Fruit fly (Drosophila melanogaster) whole organism, embryonic: ENCODE data around the gene CG5334.

Experiments used
- Abd-B ChIP-seq: fragments of 200-800 bp; sonication (Bioruptor generic); optimal IDR thresholded peaks from 2 replicates; lab custom pipeline; 2018; ENCODE audit warnings: missing biosample characterization, mild to moderate bottlenecking, missing genetic modification characterization, moderate library complexity
- CG10366 ChIP-seq: fragments of 200-800 bp; sonication (Bioruptor generic); IDR thresholded peaks from 2 replicates; pipeline ENCODE4 v1.3.6; 2022; ENCODE audit warnings: missing biosample characterization, missing genetic modification characterization
- CG11398 ChIP-seq: fragments of 200-800 bp; sonication (Bioruptor generic); optimal IDR thresholded peaks from 2 replicates; lab custom pipeline; 2016; ENCODE audit warnings: missing biosample characterization, missing genetic modification characterization
- CG11504 ChIP-seq: fragments of 200-800 bp; sonication (Bioruptor generic); optimal IDR thresholded peaks from 3 replicates; lab custom pipeline; 2019; ENCODE audit warnings: missing biosample characterization, mild to moderate bottlenecking, missing genetic modification characterization, moderate library complexity
- CG11695 ChIP-seq: fragments of 200-800 bp; sonication (Bioruptor generic); IDR thresholded peaks from 3 replicates; pipeline ENCODE4 v1.3.6; 2022; ENCODE audit warnings: missing biosample characterization, missing genetic modification characterization
- CG13894 ChIP-seq: fragments of 200-800 bp; sonication (Bioruptor generic); optimal IDR thresholded peaks from 3 replicates; lab custom pipeline; 2018; ENCODE audit warnings: missing biosample characterization, mild to moderate bottlenecking, missing genetic modification characterization, moderate library complexity
- CG15601 ChIP-seq: fragments of 200-800 bp; sonication (Bioruptor generic); optimal IDR thresholded peaks from 3 replicates; lab custom pipeline; 2019; ENCODE audit warnings: missing biosample characterization, mild to moderate bottlenecking, missing genetic modification characterization, moderate library complexity
- CG1603 ChIP-seq: fragments of 200-800 bp; sonication (Bioruptor generic); optimal IDR thresholded peaks from 2 replicates; lab custom pipeline; 2019; ENCODE audit warnings: missing biosample characterization, mild to moderate bottlenecking, missing genetic modification characterization, moderate library complexity
- CG16863 ChIP-seq: fragments of 200-800 bp; sonication (Bioruptor generic); optimal IDR thresholded peaks from 3 replicates; lab custom pipeline; 2016; ENCODE audit warnings: missing biosample characterization, missing genetic modification characterization
- CG17328 ChIP-seq: fragments of 200-800 bp; sonication (Bioruptor generic); IDR thresholded peaks from 2 replicates; pipeline ENCODE4 v1.3.6; 2022; ENCODE audit warnings: missing biosample characterization, missing genetic modification characterization
- CG2889 ChIP-seq: fragments of 200-800 bp; sonication (Bioruptor generic); IDR thresholded peaks from 3 replicates; pipeline ENCODE4 v1.3.6; 2022; ENCODE audit warnings: missing biosample characterization, missing genetic modification characterization
- CG30403 ChIP-seq: fragments of 200-800 bp; sonication (Bioruptor generic); optimal IDR thresholded peaks from 3 replicates; lab custom pipeline; 2016; ENCODE audit warnings: missing biosample characterization, missing genetic modification characterization
- CG34376 ChIP-seq: fragments of 200-800 bp; sonication (Bioruptor generic); optimal IDR thresholded peaks from 2 replicates; lab custom pipeline; 2018; ENCODE audit warnings: missing biosample characterization, mild to moderate bottlenecking, missing genetic modification characterization
- CG34422 ChIP-seq: fragments of 200-800 bp; sonication (Bioruptor generic); IDR thresholded peaks from 3 replicates; pipeline ENCODE4 v1.3.6; 2022; ENCODE audit warnings: missing biosample characterization, missing genetic modification characterization
- CG3995 ChIP-seq: fragments of 200-800 bp; sonication (Bioruptor generic); optimal IDR thresholded peaks from 3 replicates; lab custom pipeline; 2016; ENCODE audit warnings: missing biosample characterization, missing genetic modification characterization
- CG4328 ChIP-seq: fragments of 200-800 bp; sonication (Bioruptor generic); optimal IDR thresholded peaks from 3 replicates; lab custom pipeline; 2017; ENCODE audit warnings: missing biosample characterization, missing genetic modification reagents, missing genetic modification characterization
- CG4730 ChIP-seq: fragments of 200-800 bp; sonication (Bioruptor generic); IDR thresholded peaks from 2 replicates; pipeline ENCODE4 v1.3.6; 2022; ENCODE audit warnings: missing biosample characterization, missing genetic modification characterization
- CG5245 ChIP-seq: fragments of 200-800 bp; sonication (Bioruptor generic); optimal IDR thresholded peaks from 3 replicates; lab custom pipeline; 2016; ENCODE audit warnings: missing biosample characterization, missing genetic modification characterization
- CG6791 ChIP-seq: fragments of 200-800 bp; sonication (Bioruptor generic); IDR thresholded peaks from 3 replicates; pipeline ENCODE4 v1.3.6; 2022; ENCODE audit warnings: missing biosample characterization, missing genetic modification characterization; ENCODE audit not compliant: partially characterized antibody
- CG8290 ChIP-seq, 3 experiments: fragments of 200-800 bp; sonication (Bioruptor generic); optimal IDR thresholded peaks; 2 replicates each; lab custom pipeline; 2016 to 2019; ENCODE audit warnings: missing biosample characterization in 3 of 3, missing genetic modification characterization in 3 of 3, mild to moderate bottlenecking in 2 of 3, moderate library complexity in 1 of 3
- CG8359 ChIP-seq: fragments of 200-800 bp; sonication (Bioruptor generic); optimal IDR thresholded peaks from 2 replicates; lab custom pipeline; 2017; ENCODE audit warnings: missing biosample characterization, mild to moderate bottlenecking, missing genetic modification characterization, borderline replicate concordance
- CG9876 ChIP-seq: fragments of 200-800 bp; sonication (Bioruptor generic); optimal IDR thresholded peaks from 2 replicates; lab custom pipeline; 2016; ENCODE audit warnings: missing biosample characterization, missing genetic modification characterization
- Fer1 ChIP-seq: fragments of 200-800 bp; sonication (Bioruptor generic); optimal IDR thresholded peaks from 2 replicates; lab custom pipeline; 2017; ENCODE audit warnings: missing biosample characterization, mild to moderate bottlenecking, missing genetic modification characterization
- HLH54F ChIP-seq: fragments of 200-800 bp; sonication (Bioruptor generic); optimal IDR thresholded peaks from 3 replicates; lab custom pipeline; 2016; ENCODE audit warnings: missing biosample characterization, missing genetic modification characterization
- Hr51 ChIP-seq, 2 experiments: fragments of 200-800 bp; sonication (Bioruptor generic); optimal IDR thresholded peaks; 2 replicates in 1 of 2; 3 replicates in 1 of 2; lab custom pipeline; 2016 to 2018; ENCODE audit warnings: missing biosample characterization in 2 of 2, missing genetic modification characterization in 2 of 2, mild to moderate bottlenecking in 1 of 2, moderate library complexity in 1 of 2
- Med ChIP-seq: fragments of 200-800 bp; sonication (Bioruptor generic); peaks from one replicate; lab custom pipeline; 2016; ENCODE audit warnings: missing biosample characterization, missing genetic modification characterization, mild to moderate bottlenecking, inconsistent platforms, moderate library complexity
- NC2β ChIP-seq: fragments of 200-800 bp; sonication (Bioruptor generic); optimal IDR thresholded peaks from 2 replicates; lab custom pipeline; 2016; ENCODE audit warnings: missing biosample characterization, missing genetic modification characterization
- Spps ChIP-seq: fragments of 200-800 bp; sonication (Bioruptor generic); optimal IDR thresholded peaks from 2 replicates; lab custom pipeline; 2018; ENCODE audit warnings: missing biosample characterization, mild to moderate bottlenecking, missing genetic modification characterization
- dmrt11E ChIP-seq: fragments of 200-800 bp; sonication (Bioruptor generic); optimal IDR thresholded peaks from 3 replicates; lab custom pipeline; 2018; ENCODE audit warnings: missing biosample characterization, mild to moderate bottlenecking, missing genetic modification characterization, moderate library complexity
- eve ChIP-seq, 2 experiments: fragments of >200 bp; optimal IDR thresholded peaks; 2 replicates each; lab custom pipeline; 2017; ENCODE audit warnings: missing biosample characterization in 2 of 2, missing genetic modification characterization in 2 of 2
- fru ChIP-seq: fragments of >200 bp; optimal IDR thresholded peaks from 2 replicates; lab custom pipeline; 2017
- gfzf ChIP-seq: fragments of 200-800 bp; sonication (Bioruptor generic); optimal IDR thresholded peaks from 2 replicates; lab custom pipeline; 2016; ENCODE audit warnings: missing biosample characterization, mild to moderate bottlenecking, missing genetic modification characterization, moderate library complexity
- gsb-n ChIP-seq: fragments of 200-800 bp; sonication (Bioruptor generic); optimal IDR thresholded peaks from 3 replicates; lab custom pipeline; 2018; ENCODE audit warnings: missing biosample characterization, mild to moderate bottlenecking, missing genetic modification characterization
- hbn ChIP-seq: fragments of 200-800 bp; sonication (Bioruptor generic); IDR thresholded peaks from 2 replicates; pipeline ENCODE4 v1.3.6; 2022; ENCODE audit warnings: missing biosample characterization, missing genetic modification characterization; ENCODE audit not compliant: partially characterized antibody
- ind ChIP-seq: fragments of 200-800 bp; sonication (Bioruptor generic); optimal IDR thresholded peaks from 3 replicates; lab custom pipeline; 2016; ENCODE audit warnings: missing biosample characterization, missing genetic modification characterization
- insv ChIP-seq, 2 experiments: fragments of 200-800 bp; sonication (Bioruptor generic); optimal IDR thresholded peaks; 3 replicates each; lab custom pipeline; 2016 to 2018; ENCODE audit warnings: missing biosample characterization in 2 of 2, missing genetic modification characterization in 2 of 2
- inv ChIP-seq: fragments of 200-800 bp; sonication (Bioruptor generic); IDR thresholded peaks from 2 replicates; pipeline ENCODE4 v1.3.6; 2022; ENCODE audit warnings: missing biosample characterization, missing genetic modification characterization; ENCODE audit not compliant: partially characterized antibody
- jing ChIP-seq: fragments of 200-800 bp; sonication (Bioruptor generic); optimal IDR thresholded peaks from 2 replicates; lab custom pipeline; 2018; ENCODE audit warnings: missing biosample characterization, mild to moderate bottlenecking, missing genetic modification characterization
- knrl ChIP-seq: fragments of 200-800 bp; sonication (Bioruptor generic); IDR thresholded peaks from 3 replicates; pipeline ENCODE4 v1.3.6; 2022; ENCODE audit warnings: missing biosample characterization, missing genetic modification characterization; ENCODE audit not compliant: partially characterized antibody
- lab ChIP-seq: fragments of 200-800 bp; sonication (Bioruptor generic); optimal IDR thresholded peaks from 3 replicates; lab custom pipeline; 2017; ENCODE audit warnings: missing biosample characterization, missing genetic modification characterization, mild to moderate bottlenecking, moderate library complexity, missing genetic modification reagents
- mld ChIP-seq: fragments of 200-800 bp; sonication (Bioruptor generic); IDR thresholded peaks from 3 replicates; pipeline ENCODE4 v1.3.6; 2022; ENCODE audit warnings: missing biosample characterization, missing genetic modification characterization; ENCODE audit not compliant: partially characterized antibody
- odd ChIP-seq: fragments of 200-800 bp; sonication (Bioruptor generic); optimal IDR thresholded peaks from 2 replicates; lab custom pipeline; 2017; ENCODE audit warnings: missing biosample characterization, mild to moderate bottlenecking, missing genetic modification characterization
- pb ChIP-seq: fragments of 200-800 bp; sonication (Bioruptor generic); optimal IDR thresholded peaks from 3 replicates; lab custom pipeline; 2016; ENCODE audit warnings: missing biosample characterization, missing genetic modification characterization
- pfk ChIP-seq: fragments of 200-800 bp; sonication (Bioruptor generic); optimal IDR thresholded peaks from 2 replicates; lab custom pipeline; 2018; ENCODE audit warnings: missing biosample characterization, mild to moderate bottlenecking, missing genetic modification characterization, moderate library complexity
- shn ChIP-seq: fragments of 200-800 bp; sonication (Bioruptor generic); optimal IDR thresholded peaks from 3 replicates; lab custom pipeline; 2016; ENCODE audit warnings: missing biosample characterization, missing genetic modification characterization
- sob ChIP-seq: fragments of 200-800 bp; sonication (Bioruptor generic); IDR thresholded peaks from 2 replicates; pipeline ENCODE4 v1.3.6; 2022; ENCODE audit warnings: missing biosample characterization, missing genetic modification characterization
- tio ChIP-seq: fragments of 200-800 bp; sonication (Bioruptor generic); optimal IDR thresholded peaks from 2 replicates; lab custom pipeline; 2017; ENCODE audit warnings: missing biosample characterization, missing genetic modification characterization, inconsistent platforms
- trem ChIP-seq: fragments of 200-800 bp; optimal IDR thresholded peaks from 3 replicates; lab custom pipeline; 2019; ENCODE audit warnings: missing biosample characterization, mild to moderate bottlenecking, missing genetic modification characterization, moderate library complexity

CG5334 gene

dm6 chrX:14743819-14744218 is 31.3 kb upstream of the CG5334 start (continued):
- no peak for TF ChIP-seq CG6791 (GFP tag; lab: Robert Waterston, UW)
- TF ChIP-seq gsb-n (tag; lab: Kevin White, UChicago) = peak; percentile 70
- peak; percentile 54 for TF ChIP-seq trem (tag; lab: Kevin White, UChicago)
- TF ChIP-seq lab (GFP tag; lab: Kevin White, UChicago) = peak; percentile 48
- no peak for TF ChIP-seq hbn (GFP tag; lab: Robert Waterston, UW)
- TF ChIP-seq shn (GFP tag; lab: Kevin White, UChicago) = no peak
- TF ChIP-seq CG4328 (GFP tag; lab: Kevin White, UChicago) = no peak
- TF ChIP-seq CG8359 (GFP tag; lab: Kevin White, UChicago) = peak; percentile 21
- TF ChIP-seq NC2β = peak; percentile 17
- TF ChIP-seq mld (GFP tag; lab: Robert Waterston, UW) = no peak
- no peak for TF ChIP-seq CG5245 (GFP tag; lab: Kevin White, UChicago)
- peak; percentile 38 for TF ChIP-seq tio (GFP tag; lab: Kevin White, UChicago)
- TF ChIP-seq CG3995 = no peak
- peak; percentile 51 for TF ChIP-seq odd (GFP tag; lab: Kevin White, UChicago)
- peak; percentile 47 for TF ChIP-seq Fer1 (GFP tag; lab: Kevin White, UChicago)
- peak; percentile 54 for TF ChIP-seq CG30403 (GFP tag; lab: Kevin White, UChicago)
- no peak for TF ChIP-seq pb (GFP tag; lab: Kevin White, UChicago)
- no peak for TF ChIP-seq CG34376 (GFP tag; lab: Kevin White, UChicago)
- peak; percentile 75 for TF ChIP-seq CG11504 (tag; lab: Kevin White, UChicago)
- peak; percentile 77 for TF ChIP-seq dmrt11E (tag; lab: Kevin White, UChicago)
- no peak for TF ChIP-seq HLH54F (GFP tag; lab: Kevin White, UChicago)
- no peak for TF ChIP-seq insv (GFP tag; optimal IDR thresholded peaks at IDR 0.05; lab: Kevin White, UChicago)
- peak; percentile 65; the same call in 1 of the 3 replicates for TF ChIP-seq CG11695 (GFP tag; lab: Robert Waterston, UW)
- TF ChIP-seq CG16863 (GFP tag; lab: Kevin White, UChicago) = no peak
- TF ChIP-seq CG17328 (GFP tag; lab: Robert Waterston, UW) = peak; percentile 66
- no peak for TF ChIP-seq sob
- peak; percentile 62; the same call in 1 of the 3 replicates for TF ChIP-seq CG34422 (GFP tag; lab: Robert Waterston, UW)
- TF ChIP-seq Hr51 (GFP tag; optimal IDR thresholded peaks at IDR 0.05; lab: Kevin White, UChicago) = peak; percentile 1 to 68
- no peak for TF ChIP-seq inv (GFP tag; lab: Robert Waterston, UW)
- peak; percentile 18 for TF ChIP-seq CG15601 (tag; lab: Kevin White, UChicago)
- TF ChIP-seq knrl = no peak
- peak in 1 of 2 experiments; percentile 47 for TF ChIP-seq eve (GFP tag; optimal IDR thresholded peaks at IDR 0.05; lab: Kevin White, UChicago)
- peak; percentile 24 for TF ChIP-seq Abd-B (GFP tag; lab: Kevin White, UChicago)
- no peak for TF ChIP-seq fru
- no peak for TF ChIP-seq CG2889 (GFP tag; lab: Robert Waterston, UW)
- peak; percentile 21 for TF ChIP-seq Spps (tag; lab: Kevin White, UChicago)
- no peak for TF ChIP-seq CG4730 (GFP tag; lab: Robert Waterston, UW)

DNA sequence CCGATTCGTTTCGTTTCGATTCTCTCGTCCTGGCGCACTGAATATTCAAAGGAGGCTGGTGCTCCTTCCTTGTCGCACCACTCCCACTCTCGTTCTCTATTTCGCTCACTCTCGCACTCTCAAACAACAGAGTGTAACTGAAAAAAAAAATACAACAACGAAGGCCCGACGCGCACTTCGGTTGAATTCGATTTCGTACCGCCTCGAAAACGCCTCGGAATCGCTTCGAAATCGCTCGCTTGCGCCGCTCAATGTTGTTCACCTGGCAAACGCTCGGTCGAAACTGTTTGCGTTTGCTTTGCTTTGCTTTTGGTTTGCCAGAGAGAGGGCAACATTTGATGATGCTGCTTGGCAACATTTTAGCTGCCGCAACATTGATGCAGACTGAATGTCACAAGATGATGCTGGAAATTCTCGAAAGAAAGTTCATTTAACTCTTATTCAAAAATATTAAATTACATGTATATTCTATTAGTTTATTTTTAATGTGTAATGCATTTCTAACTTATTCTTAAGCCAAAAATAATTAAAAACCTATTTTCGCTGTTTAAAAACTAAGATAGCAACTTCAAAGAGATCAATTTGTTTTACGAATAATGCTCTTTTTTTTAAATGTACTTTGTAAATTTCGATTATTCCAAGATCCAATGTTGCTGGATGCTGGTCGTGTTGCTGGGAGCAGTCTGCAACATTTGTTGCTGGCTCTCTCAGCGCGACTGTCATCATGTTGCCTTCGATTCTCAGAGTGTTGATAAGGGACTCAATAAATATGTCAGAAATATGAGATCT is 25.8 kb upstream of the CG5334 start, which contains the start of gene NetB:
NetB (minus strand) TSS at position 291 of the 789 bp plus-strand sequence.
- peak; percentile 42 for TF ChIP-seq jing (GFP tag; lab: Kevin White, UChicago)
- peak; percentile 58 for TF ChIP-seq CG13894 (tag; lab: Kevin White, UChicago)
- no peak for TF ChIP-seq CG9876 (GFP tag; lab: Kevin White, UChicago)
- TF ChIP-seq CG10366 = 0 out of 2 replicates have a peak, but pooled peaks have one; percentile 9
- no peak for TF ChIP-seq gfzf
- TF ChIP-seq pfk (GFP tag; lab: Kevin White, UChicago) = peak; percentile 25
- TF ChIP-seq CG8290 (GFP tag; optimal IDR thresholded peaks at IDR 0.05; lab: Kevin White, UChicago) = no peak
- TF ChIP-seq CG8290 (tag; optimal IDR thresholded peaks at IDR 0.05; lab: Kevin White, UChicago) = peak in 1 of 2 experiments; percentile 47
- TF ChIP-seq Med = peak; percentile 78
- TF ChIP-seq CG11398 (GFP tag; lab: Kevin White, UChicago) = no peak
- peak; percentile 2 for TF ChIP-seq CG1603 (tag; lab: Kevin White, UChicago)
- no peak for TF ChIP-seq ind (GFP tag; lab: Kevin White, UChicago)
- TF ChIP-seq CG15601 (tag; lab: Kevin White, UChicago) = peak; percentile 41
